Worm (Caenorhabditis elegans): ENCODE data around the gene F33D4.4.

ce11 chrIV:7689326-7689725 lies 17.4 kb downstream of the F33D4.4 start:
- TF ChIP-seq unc-39 (tag; optimal IDR thresholded peaks at IDR 0.05) (no peak), nhr-28 (tag; optimal IDR thresholded peaks at IDR 0.05) (no peak), ceh-39 (tag; optimal IDR thresholded peaks at IDR 0.05) (no peak), nhr-76 (tag; optimal IDR thresholded peaks at IDR 0.05) (no peak), unc-62 (GFP tag; optimal IDR thresholded peaks at IDR 0.05) (no peak), drap-1 (GFP tag; optimal IDR thresholded peaks at IDR 0.05) (no peak), lsy-2 (tag; optimal IDR thresholded peaks at IDR 0.05) (no peak), nhr-237 (tag; optimal IDR thresholded peaks at IDR 0.05) (no peak), lin-13 (tag; optimal IDR thresholded peaks at IDR 0.05) (no peak), ztf-11 (tag; optimal IDR thresholded peaks at IDR 0.05) (no peak), zip-8 (tag; optimal IDR thresholded peaks at IDR 0.05) (no peak), lin-32 (GFP tag; optimal IDR thresholded peaks at IDR 0.05) (no peak)

All from whole organism, mixed stage, embryonic.